Fruit fly (Drosophila melanogaster) whole organism, embryonic: ENCODE measurements around the gene dib.

Experiments used
- Bgb ChIP-seq: fragments of 200-800 bp; sonication (Bioruptor generic); IDR thresholded peaks from 2 replicates; pipeline ENCODE4 v1.3.6; 2022; ENCODE audit warnings: missing biosample characterization, missing genetic modification characterization; ENCODE audit not compliant: partially characterized antibody
- CG10209 ChIP-seq: fragments of 200-800 bp; sonication (Bioruptor generic); optimal IDR thresholded peaks from 3 replicates; lab custom pipeline; 2017; ENCODE audit warnings: missing biosample characterization, mild to moderate bottlenecking, missing genetic modification characterization, missing genetic modification reagents
- CG12071 ChIP-seq: fragments of 200-800 bp; sonication (Bioruptor generic); optimal IDR thresholded peaks from 3 replicates; lab custom pipeline; 2018; ENCODE audit warnings: missing biosample characterization, mild to moderate bottlenecking, missing genetic modification characterization
- CG12104 ChIP-seq: fragments of 200-800 bp; sonication (Bioruptor generic); optimal IDR thresholded peaks from 3 replicates; lab custom pipeline; 2016; ENCODE audit warnings: missing biosample characterization, missing genetic modification characterization
- CG12744 ChIP-seq: fragments of 200-800 bp; sonication (Bioruptor generic); optimal IDR thresholded peaks from 2 replicates; lab custom pipeline; 2016; ENCODE audit warnings: missing biosample characterization, missing genetic modification characterization
- CG14014 ChIP-seq: fragments of 200-800 bp; sonication (Bioruptor generic); IDR thresholded peaks from 2 replicates; pipeline ENCODE4 v1.3.6; 2022; ENCODE audit warnings: missing biosample characterization, missing genetic modification characterization
- CG14050 ChIP-seq: fragments of 200-800 bp; sonication (Bioruptor generic); IDR thresholded peaks from 3 replicates; pipeline ENCODE4 v1.3.6; 2022; ENCODE audit warnings: missing biosample characterization, missing genetic modification characterization
- CG14667 ChIP-seq: fragments of 200-800 bp; sonication (Bioruptor generic); IDR thresholded peaks from 2 replicates; pipeline ENCODE4 v1.3.6; 2022; ENCODE audit warnings: missing biosample characterization, missing genetic modification characterization
- CG15269 ChIP-seq: fragments of 200-800 bp; sonication (Bioruptor generic); optimal IDR thresholded peaks from 2 replicates; lab custom pipeline; 2018; ENCODE audit warnings: missing biosample characterization, mild to moderate bottlenecking, missing genetic modification characterization, moderate library complexity
- CG15601 ChIP-seq: fragments of 200-800 bp; sonication (Bioruptor generic); optimal IDR thresholded peaks from 3 replicates; lab custom pipeline; 2019; ENCODE audit warnings: missing biosample characterization, mild to moderate bottlenecking, missing genetic modification characterization, moderate library complexity
- CG17361 ChIP-seq: fragments of 200-800 bp; sonication (Bioruptor generic); IDR thresholded peaks from 3 replicates; pipeline ENCODE4 v1.3.6; 2022; ENCODE audit warnings: missing biosample characterization, missing genetic modification characterization
- CG17568 ChIP-seq: fragments of 200-800 bp; sonication (Bioruptor generic); optimal IDR thresholded peaks from 2 replicates; lab custom pipeline; 2018; ENCODE audit warnings: missing biosample characterization, mild to moderate bottlenecking, missing genetic modification characterization, moderate library complexity
- CG3065 ChIP-seq: fragments of 200-800 bp; sonication (Bioruptor generic); optimal IDR thresholded peaks from 2 replicates; lab custom pipeline; 2016; ENCODE audit warnings: missing biosample characterization, missing genetic modification characterization
- CG31365 ChIP-seq: fragments of 200-800 bp; sonication (Bioruptor generic); optimal IDR thresholded peaks from 2 replicates; lab custom pipeline; 2018; ENCODE audit warnings: missing biosample characterization, mild to moderate bottlenecking, missing genetic modification characterization
- CG4360 ChIP-seq: fragments of 200-800 bp; sonication (Bioruptor generic); IDR thresholded peaks from 2 replicates; pipeline ENCODE4 v1.3.6; 2022; ENCODE audit warnings: missing biosample characterization, missing genetic modification characterization
- CG4424 ChIP-seq: fragments of 200-800 bp; sonication (Bioruptor generic); optimal IDR thresholded peaks from 3 replicates; lab custom pipeline; 2016; ENCODE audit warnings: missing biosample characterization, missing genetic modification characterization
- CG6765 ChIP-seq: fragments of 200-800 bp; sonication (Bioruptor generic); optimal IDR thresholded peaks from 3 replicates; lab custom pipeline; 2017; ENCODE audit warnings: missing biosample characterization, mild to moderate bottlenecking, missing genetic modification characterization
- CG7963 ChIP-seq: fragments of 200-800 bp; sonication (Bioruptor generic); IDR thresholded peaks from 3 replicates; pipeline ENCODE4 v1.3.6; 2022; ENCODE audit warnings: missing biosample characterization, missing genetic modification characterization; ENCODE audit not compliant: partially characterized antibody
- CG9876 ChIP-seq: fragments of 200-800 bp; sonication (Bioruptor generic); optimal IDR thresholded peaks from 2 replicates; lab custom pipeline; 2016; ENCODE audit warnings: missing biosample characterization, missing genetic modification characterization
- Dek ChIP-seq: fragments of 200-800 bp; sonication (Bioruptor generic); optimal IDR thresholded peaks from 3 replicates; lab custom pipeline; 2019; ENCODE audit warnings: missing biosample characterization, mild to moderate bottlenecking, missing genetic modification characterization, moderate library complexity
- Dfd ChIP-seq, 2 experiments: fragments of >200 bp; optimal IDR thresholded peaks; 2 replicates each; lab custom pipeline; 2017; ENCODE audit warnings: missing biosample characterization in 2 of 2, missing genetic modification characterization in 2 of 2
- Dip3 ChIP-seq: fragments of 200-800 bp; sonication (Bioruptor generic); optimal IDR thresholded peaks from 3 replicates; lab custom pipeline; 2016; ENCODE audit warnings: missing biosample characterization, missing genetic modification characterization
- Drgx ChIP-seq: fragments of 200-800 bp; sonication (Bioruptor generic); IDR thresholded peaks from 2 replicates; pipeline ENCODE4 v1.3.6; 2022; ENCODE audit warnings: missing biosample characterization, missing genetic modification characterization
- Elba2 ChIP-seq: fragments of 200-800 bp; sonication (Bioruptor generic); optimal IDR thresholded peaks from 3 replicates; lab custom pipeline; 2016; ENCODE audit warnings: missing biosample characterization, missing genetic modification characterization
- H15 ChIP-seq: fragments of 200-800 bp; sonication (Bioruptor generic); IDR thresholded peaks from 3 replicates; pipeline ENCODE4 v1.3.6; 2022; ENCODE audit warnings: missing biosample characterization, missing genetic modification characterization
- HHEX ChIP-seq: fragments of 200-800 bp; sonication (Bioruptor generic); optimal IDR thresholded peaks from 3 replicates; lab custom pipeline; 2017; ENCODE audit warnings: missing biosample characterization, mild to moderate bottlenecking, missing genetic modification characterization, missing genetic modification reagents
- HLH3B ChIP-seq: fragments of 200-800 bp; sonication (Bioruptor generic); IDR thresholded peaks from 2 replicates; pipeline ENCODE4 v1.3.6; 2022; ENCODE audit warnings: missing biosample characterization, missing genetic modification characterization
- Max ChIP-seq: fragments of 200-800 bp; sonication (Bioruptor generic); optimal IDR thresholded peaks from 2 replicates; lab custom pipeline; 2016; ENCODE audit warnings: missing biosample characterization, mild to moderate bottlenecking, missing genetic modification characterization
- Med ChIP-seq: fragments of 200-800 bp; sonication (Bioruptor generic); peaks from one replicate; lab custom pipeline; 2016; ENCODE audit warnings: missing biosample characterization, missing genetic modification characterization, mild to moderate bottlenecking, inconsistent platforms, moderate library complexity
- Mrtf ChIP-seq: fragments of 200-800 bp; sonication (Bioruptor generic); IDR thresholded peaks from 3 replicates; pipeline ENCODE4 v1.3.6; 2022; ENCODE audit warnings: missing biosample characterization, missing genetic modification characterization
- Nf-YB ChIP-seq: fragments of 200-800 bp; sonication (Bioruptor generic); optimal IDR thresholded peaks from 3 replicates; lab custom pipeline; 2019; ENCODE audit warnings: missing biosample characterization, mild to moderate bottlenecking, missing genetic modification characterization, moderate library complexity
- Optix ChIP-seq: fragments of 200-800 bp; sonication (Bioruptor generic); IDR thresholded peaks from 3 replicates; pipeline ENCODE4 v1.3.6; 2022; ENCODE audit warnings: missing biosample characterization, missing genetic modification characterization
- Vsx1 ChIP-seq: fragments of 200-800 bp; sonication (Bioruptor generic); optimal IDR thresholded peaks from 2 replicates; lab custom pipeline; 2017; ENCODE audit warnings: missing biosample characterization, mild to moderate bottlenecking, missing genetic modification characterization, missing genetic modification reagents
- ci ChIP-seq: fragments of 200-800 bp; sonication (Bioruptor generic); IDR thresholded peaks from 3 replicates; pipeline ENCODE4 v1.3.6; 2022; ENCODE audit warnings: missing biosample characterization, missing genetic modification characterization
- da ChIP-seq: fragments of 200-800 bp; sonication (Bioruptor generic); optimal IDR thresholded peaks from 2 replicates; lab custom pipeline; 2016; ENCODE audit warnings: missing biosample characterization, missing genetic modification characterization
- dysf ChIP-seq: fragments of 200-800 bp; sonication (Bioruptor generic); IDR thresholded peaks from 3 replicates; pipeline ENCODE4 v1.3.6; 2022; ENCODE audit warnings: missing biosample characterization, missing genetic modification characterization
- ewg ChIP-seq: fragments of 200-800 bp; sonication (Bioruptor generic); optimal IDR thresholded peaks from 3 replicates; lab custom pipeline; 2017; ENCODE audit warnings: mild to moderate bottlenecking, missing biosample characterization, missing genetic modification reagents, missing genetic modification characterization
- fd96Cb ChIP-seq: fragments of 200-800 bp; sonication (Bioruptor generic); optimal IDR thresholded peaks from 2 replicates; lab custom pipeline; 2018; ENCODE audit warnings: missing biosample characterization, mild to moderate bottlenecking, missing genetic modification characterization, moderate library complexity
- fu2 ChIP-seq: fragments of 200-800 bp; sonication (Bioruptor generic); optimal IDR thresholded peaks from 2 replicates; lab custom pipeline; 2016; ENCODE audit warnings: missing biosample characterization, missing genetic modification characterization
- lbe ChIP-seq: fragments of 200-800 bp; sonication (Bioruptor generic); optimal IDR thresholded peaks from 2 replicates; lab custom pipeline; 2016; ENCODE audit warnings: missing biosample characterization, mild to moderate bottlenecking, missing genetic modification characterization
- lilli ChIP-seq: fragments of 200-800 bp; sonication (Bioruptor generic); optimal IDR thresholded peaks from 3 replicates; lab custom pipeline; 2016; ENCODE audit warnings: missing biosample characterization, missing genetic modification characterization
- lmd ChIP-seq: fragments of 200-800 bp; sonication (Bioruptor generic); IDR thresholded peaks from 2 replicates; pipeline ENCODE4 v1.3.6; 2022; ENCODE audit warnings: missing biosample characterization, missing genetic modification characterization
- mam ChIP-seq: fragments of 200-800 bp; sonication (Bioruptor generic); optimal IDR thresholded peaks from 3 replicates; lab custom pipeline; 2016; ENCODE audit warnings: missing biosample characterization, missing genetic modification characterization
- mld ChIP-seq: fragments of 200-800 bp; sonication (Bioruptor generic); IDR thresholded peaks from 3 replicates; pipeline ENCODE4 v1.3.6; 2022; ENCODE audit warnings: missing biosample characterization, missing genetic modification characterization; ENCODE audit not compliant: partially characterized antibody
- nau ChIP-seq: fragments of 200-800 bp; sonication (Bioruptor generic); optimal IDR thresholded peaks from 3 replicates; lab custom pipeline; 2017; ENCODE audit warnings: missing biosample characterization, mild to moderate bottlenecking, missing genetic modification characterization, missing genetic modification reagents
- ranshi ChIP-seq: fragments of 200-800 bp; sonication (Bioruptor generic); IDR thresholded peaks from 2 replicates; pipeline ENCODE4 v1.3.6; 2022; ENCODE audit warnings: missing biosample characterization, missing genetic modification characterization
- seq ChIP-seq: fragments of 200-800 bp; sonication (Bioruptor generic); IDR thresholded peaks from 2 replicates; pipeline ENCODE4 v1.3.6; 2022; ENCODE audit warnings: missing biosample characterization, missing genetic modification characterization
- sug ChIP-seq: fragments of 200-800 bp; optimal IDR thresholded peaks from 2 replicates; lab custom pipeline; 2019; ENCODE audit warnings: missing biosample characterization, mild to moderate bottlenecking, missing genetic modification characterization, moderate library complexity
- trh ChIP-seq: fragments of 200-800 bp; sonication (Bioruptor generic); optimal IDR thresholded peaks from 2 replicates; lab custom pipeline; 2016; ENCODE audit warnings: missing biosample characterization, missing genetic modification characterization
- tx ChIP-seq: fragments of 200-800 bp; sonication (Bioruptor generic); optimal IDR thresholded peaks from 2 replicates; lab custom pipeline; 2016; ENCODE audit warnings: missing biosample characterization, missing genetic modification characterization

The dib gene

dm6 chr3L:4102496-4103257 lies 40.6 kb downstream of the dib start, which contains the start of gene CG14995 (continued):
- peak; percentile 12 for TF ChIP-seq Max (GFP tag; lab: Kevin White, UChicago)
- TF ChIP-seq CG9876 (GFP tag; lab: Kevin White, UChicago), result no peak
- no peak for TF ChIP-seq CG12104 (GFP tag; lab: Kevin White, UChicago)
- no peak for TF ChIP-seq tx (GFP tag; lab: Kevin White, UChicago)
- TF ChIP-seq CG10209 (GFP tag; lab: Kevin White, UChicago), result no peak
- no peak for TF ChIP-seq Nf-YB (GFP tag; lab: Kevin White, UChicago)
- TF ChIP-seq seq (GFP tag; lab: Robert Waterston, UW), result no peak
- TF ChIP-seq ranshi, result no peak
- no peak for TF ChIP-seq CG4360 (GFP tag; lab: Robert Waterston, UW)
- TF ChIP-seq Elba2, result peak; percentile 84
- TF ChIP-seq Bgb (GFP tag; lab: Robert Waterston, UW), result peak; percentile 70
- no peak for TF ChIP-seq ewg (GFP tag; lab: Kevin White, UChicago)
- TF ChIP-seq CG14050 (GFP tag; lab: Robert Waterston, UW), result no peak
- no peak for TF ChIP-seq Optix (GFP tag; lab: Robert Waterston, UW)
- TF ChIP-seq ci, result peak; percentile 72; the same call in 2 of the 3 replicates
- no peak for TF ChIP-seq CG17361 (GFP tag; lab: Robert Waterston, UW)
- peak; percentile 69 for TF ChIP-seq Med
- no peak for TF ChIP-seq Dek (tag; lab: Kevin White, UChicago)
- peak; percentile 54 for TF ChIP-seq Drgx
- peak; percentile 37 for TF ChIP-seq CG17568 (GFP tag; lab: Kevin White, UChicago)
- 0 out of 2 replicates have a peak, but pooled peaks have one; percentile 22 for TF ChIP-seq HLH3B (GFP tag; lab: Robert Waterston, UW)
- peak; percentile 48 for TF ChIP-seq CG31365
- TF ChIP-seq mld (GFP tag; lab: Robert Waterston, UW), result no peak
- peak; percentile 36; the same call in 1 of the 3 replicates for TF ChIP-seq CG7963 (GFP tag; lab: Robert Waterston, UW)
- TF ChIP-seq trh (GFP tag; lab: Kevin White, UChicago), result no peak
- peak; percentile 43 for TF ChIP-seq sug (tag; lab: Kevin White, UChicago)
- no peak for TF ChIP-seq H15 (GFP tag; lab: Robert Waterston, UW)
- TF ChIP-seq lilli, result no peak
- TF ChIP-seq da (GFP tag; lab: Kevin White, UChicago), result no peak
- TF ChIP-seq lbe (GFP tag; lab: Kevin White, UChicago), result peak; percentile 65
- TF ChIP-seq lmd (GFP tag; lab: Robert Waterston, UW), result no peak
- TF ChIP-seq CG14014 (GFP tag; lab: Robert Waterston, UW), result no peak
- TF ChIP-seq fu2 (GFP tag; lab: Kevin White, UChicago), result no peak
- no peak for TF ChIP-seq mam (GFP tag; lab: Kevin White, UChicago)
- peak; percentile 61 for TF ChIP-seq CG12071 (GFP tag; lab: Kevin White, UChicago)
- no peak for TF ChIP-seq CG15269
- TF ChIP-seq CG12744 (GFP tag; lab: Kevin White, UChicago), result no peak
- no peak for TF ChIP-seq Vsx1 (GFP tag; lab: Kevin White, UChicago)
- TF ChIP-seq CG15601 (tag; lab: Kevin White, UChicago), result peak; percentile 16
- no peak for TF ChIP-seq fd96Cb
- peak; percentile 7 for TF ChIP-seq HHEX (GFP tag; lab: Kevin White, UChicago)
- no peak for TF ChIP-seq Dfd (GFP tag; optimal IDR thresholded peaks at IDR 0.05; lab: Kevin White, UChicago)
- TF ChIP-seq CG14667 (GFP tag; lab: Robert Waterston, UW), result no peak
- peak; percentile 58 for TF ChIP-seq CG6765 (GFP tag; lab: Kevin White, UChicago)
- peak; percentile 72 for TF ChIP-seq nau (GFP tag; lab: Kevin White, UChicago)
- TF ChIP-seq Mrtf (GFP tag; lab: Robert Waterston, UW), result no peak
- no peak for TF ChIP-seq Dip3 (GFP tag; lab: Kevin White, UChicago)
- TF ChIP-seq CG4424 (GFP tag; lab: Kevin White, UChicago), result no peak
- no peak; the same call in 2 of the 3 replicates for TF ChIP-seq dysf (GFP tag; lab: Robert Waterston, UW)
- TF ChIP-seq CG3065 (GFP tag; lab: Kevin White, UChicago), result no peak
